Fruit fly (Drosophila melanogaster) whole organism, prepupa: Measurements from ENCODE around the gene Psa.

Experiments used
- Blimp-1 ChIP-seq: fragments of 200-800 bp; sonication (Bioruptor generic); optimal IDR thresholded peaks from 3 replicates; lab custom pipeline; 2017; ENCODE audit warnings: missing biosample characterization, missing genetic modification characterization, mild to moderate bottlenecking, moderate library complexity, missing genetic modification reagents
- CG34406 ChIP-seq: fragments of 200-800 bp; sonication (Bioruptor generic); optimal IDR thresholded peaks from 3 replicates; lab custom pipeline; 2016; ENCODE audit warnings: missing biosample characterization, missing genetic modification characterization
- CG8319 ChIP-seq: fragments of 200-800 bp; sonication (Bioruptor generic); optimal IDR thresholded peaks from 3 replicates; lab custom pipeline; 2016; ENCODE audit warnings: missing biosample characterization, missing genetic modification characterization
- Eip75B ChIP-seq: fragments of 200-800 bp; sonication (Bioruptor generic); optimal IDR thresholded peaks from 3 replicates; lab custom pipeline; 2016; ENCODE audit warnings: missing biosample characterization, missing genetic modification characterization
- Sox102F ChIP-seq: fragments of 200-800 bp; sonication (Bioruptor generic); optimal IDR thresholded peaks from 2 replicates; lab custom pipeline; 2016; ENCODE audit warnings: missing biosample characterization, mild to moderate bottlenecking, missing genetic modification characterization
- fd59A ChIP-seq: fragments of 200-800 bp; sonication (Bioruptor generic); optimal IDR thresholded peaks from 2 replicates; lab custom pipeline; 2017; ENCODE audit warnings: missing biosample characterization, mild to moderate bottlenecking, missing genetic modification characterization, missing genetic modification reagents
- svp ChIP-seq: fragments of 200-800 bp; sonication (Bioruptor generic); peaks from one replicate; lab custom pipeline; 2016; ENCODE audit warnings: missing biosample characterization, missing genetic modification characterization
- vri ChIP-seq: fragments of 200-800 bp; sonication (Bioruptor generic); optimal IDR thresholded peaks from 3 replicates; lab custom pipeline; 2016; ENCODE audit warnings: missing biosample characterization, mild to moderate bottlenecking, missing genetic modification characterization

dm6 chr3L:1463547-1463946 is 39.1 kb upstream of the Psa start, which contains the start of gene rho:
- TF ChIP-seq CG34406 (no peak), Eip75B (GFP tag; lab: Kevin White, UChicago) (no peak), vri (GFP tag; lab: Kevin White, UChicago) (no peak), Sox102F (no peak), svp (GFP tag; lab: Kevin White, UChicago) (no peak), Blimp-1 (GFP tag; lab: Kevin White, UChicago) (peak; percentile 14), CG8319 (GFP tag; lab: Kevin White, UChicago) (no peak), fd59A (GFP tag; lab: Kevin White, UChicago) (no peak)
